Worm (Caenorhabditis elegans): Measurements from ENCODE around the gene mob-2.
A peak's percentile ranks its signal among the peaks of the same experiment; 100 is the strongest.

Gene mob-2

DNA sequence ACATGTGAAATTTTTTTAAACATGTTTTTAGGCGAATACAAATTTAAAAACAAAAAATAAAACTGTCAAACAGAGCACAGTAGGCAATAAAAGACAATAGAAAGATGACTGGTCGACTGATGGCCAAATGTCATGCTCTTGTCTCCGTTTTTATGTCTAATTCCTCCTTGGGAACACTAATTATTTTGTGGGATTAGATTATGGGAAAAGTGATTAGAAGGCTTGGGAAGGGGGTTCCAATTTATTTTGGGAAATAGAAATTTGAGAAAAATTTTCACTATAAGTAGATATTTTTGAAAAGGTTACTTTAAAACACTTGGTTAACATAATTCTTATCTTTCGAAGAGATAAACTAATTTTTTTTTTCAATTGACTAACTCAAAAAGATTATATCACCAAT is 929 bp upstream of the mob-2 start:
- TF ChIP-seq mab-5 (tag; optimal IDR thresholded peaks at IDR 0.05) (no peak), ces-1 (GFP tag; optimal IDR thresholded peaks at IDR 0.05) (peak; percentile 93), pha-4 (tag; optimal IDR thresholded peaks at IDR 0.05) (no peak)

DNA sequence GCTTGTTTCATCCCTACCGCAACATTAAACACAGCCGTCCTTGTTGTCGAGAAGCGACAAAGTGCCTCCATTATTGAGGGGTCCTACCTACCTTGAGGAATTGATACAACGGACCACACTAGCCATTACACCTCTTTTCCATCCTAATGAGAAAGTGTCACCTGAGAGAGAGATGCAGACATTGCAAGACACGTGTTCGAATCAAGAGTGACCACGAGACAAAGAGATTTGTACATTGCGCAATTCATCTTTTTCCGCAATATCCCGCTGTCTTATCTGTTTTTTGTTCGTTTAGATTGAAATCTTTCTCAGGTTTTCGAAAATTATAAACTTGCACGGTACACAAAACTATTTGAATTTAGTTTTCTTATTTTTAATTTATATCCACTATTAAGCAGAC is 742 bp downstream of the mob-2 start:
- TF ChIP-seq ceh-43 (GFP tag; optimal IDR thresholded peaks at IDR 0.05) (no peak), mep-1 (tag; optimal IDR thresholded peaks at IDR 0.05) (no peak), snpc-4 (tag; optimal IDR thresholded peaks at IDR 0.05) (no peak), nhr-2 (tag; optimal IDR thresholded peaks at IDR 0.05) (peak; percentile 88), ham-2 (GFP tag; optimal IDR thresholded peaks at IDR 0.05) (peak; percentile 33), flh-1 (GFP tag; optimal IDR thresholded peaks at IDR 0.05) (no peak), nhr-12 (tag; optimal IDR thresholded peaks at IDR 0.05) (no peak), zip-8 (tag; optimal IDR thresholded peaks at IDR 0.05) (peak; percentile 72), tbx-8 (GFP tag; optimal IDR thresholded peaks at IDR 0.05) (no peak), cnd-1 (tag; optimal IDR thresholded peaks at IDR 0.05) (no peak), pha-4 (tag; optimal IDR thresholded peaks at IDR 0.05) (no peak), nhr-76 (tag; optimal IDR thresholded peaks at IDR 0.05) (no peak), lsy-2 (tag; optimal IDR thresholded peaks at IDR 0.05) (peak; percentile 2), ztf-11 (tag; optimal IDR thresholded peaks at IDR 0.05) (no peak), sem-2 (GFP tag; optimal IDR thresholded peaks at IDR 0.05) (no peak), elt-1 (tag; optimal IDR thresholded peaks at IDR 0.05; ENCODE audit: borderline replicate concordance, insufficient read depth) (peak; percentile 94), mls-2 (tag; optimal IDR thresholded peaks at IDR 0.05) (peak; percentile 27), hlh-1 (tag; optimal IDR thresholded peaks at IDR 0.05) (peak; percentile 97), unc-120 (tag; optimal IDR thresholded peaks at IDR 0.05; ENCODE audit: poor library complexity, severe bottlenecking) (peak; percentile 70), unc-62 (GFP tag; optimal IDR thresholded peaks at IDR 0.05) (peak; percentile 84), elt-3 (tag; optimal IDR thresholded peaks at IDR 0.05) (no peak), ceh-83 (GFP tag; optimal IDR thresholded peaks at IDR 0.05) (no peak), lin-13 (tag; optimal IDR thresholded peaks at IDR 0.05) (no peak), ces-1 (GFP tag; optimal IDR thresholded peaks at IDR 0.05) (peak; percentile 23), blmp-1 (tag; optimal IDR thresholded peaks at IDR 0.05) (no peak), nhr-237 (tag; optimal IDR thresholded peaks at IDR 0.05) (no peak), mab-5 (tag; optimal IDR thresholded peaks at IDR 0.05) (no peak), M03D4.4 (tag; optimal IDR thresholded peaks at IDR 0.05) (no peak), drap-1 (GFP tag; optimal IDR thresholded peaks at IDR 0.05) (no peak), bed-3 (GFP tag; optimal IDR thresholded peaks at IDR 0.05) (no peak), ceh-39 (tag; optimal IDR thresholded peaks at IDR 0.05) (no peak), sptf-1 (tag; optimal IDR thresholded peaks at IDR 0.05) (no peak), lin-32 (GFP tag; optimal IDR thresholded peaks at IDR 0.05) (no peak), nhr-28 (tag; optimal IDR thresholded peaks at IDR 0.05) (no peak), unc-39 (tag; optimal IDR thresholded peaks at IDR 0.05) (no peak)

DNA sequence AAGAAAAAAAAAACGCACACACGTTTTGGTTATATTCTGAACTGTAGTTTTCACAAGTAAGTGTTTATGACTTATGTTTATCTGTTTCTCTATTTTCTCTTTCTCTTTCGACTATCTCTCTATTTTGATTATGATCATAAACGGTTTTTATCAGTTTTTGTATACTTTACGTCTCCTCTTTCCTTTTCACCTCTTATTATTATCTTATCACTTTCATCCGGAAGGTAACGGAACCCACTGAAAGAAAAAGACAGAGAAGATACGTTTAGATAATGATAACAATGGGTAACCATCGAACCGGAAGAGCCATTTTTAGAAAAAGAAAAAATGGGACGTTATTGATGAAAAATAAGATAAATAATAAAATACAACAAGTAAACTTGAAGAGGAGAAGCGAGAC is 4.2 kb downstream of the mob-2 start:
- TF ChIP-seq drap-1 (GFP tag; optimal IDR thresholded peaks at IDR 0.05) (no peak), elt-3 (tag; optimal IDR thresholded peaks at IDR 0.05) (peak; percentile 57), tbx-8 (GFP tag; optimal IDR thresholded peaks at IDR 0.05) (no peak), nhr-2 (tag; optimal IDR thresholded peaks at IDR 0.05) (no peak), lin-13 (tag; optimal IDR thresholded peaks at IDR 0.05) (no peak), blmp-1 (tag; optimal IDR thresholded peaks at IDR 0.05) (peak; percentile 17)

DNA sequence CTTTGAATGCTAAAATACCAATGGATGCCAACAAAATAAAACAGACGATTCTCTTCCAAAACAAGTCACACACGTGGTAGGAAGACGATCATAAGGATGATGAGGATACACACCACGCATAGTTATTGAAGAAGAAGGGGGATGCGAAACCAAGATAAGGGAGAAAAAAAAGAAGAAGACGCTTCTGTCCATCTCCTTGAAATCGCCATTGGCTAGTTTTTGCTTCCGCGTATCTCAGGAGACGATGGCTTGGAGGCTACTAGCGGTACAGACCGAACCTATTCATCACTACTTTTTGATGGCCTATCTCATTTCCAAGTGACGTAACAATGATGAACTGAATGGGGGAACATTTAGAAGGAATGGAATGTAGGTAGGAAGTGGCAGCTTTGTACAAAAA is 5.6 kb downstream of the mob-2 start:
- TF ChIP-seq ham-2 (GFP tag; optimal IDR thresholded peaks at IDR 0.05) (peak; percentile 49), lsy-2 (tag; optimal IDR thresholded peaks at IDR 0.05) (no peak), elt-1 (tag; optimal IDR thresholded peaks at IDR 0.05; ENCODE audit: borderline replicate concordance, insufficient read depth) (peak; percentile 5), zip-8 (tag; optimal IDR thresholded peaks at IDR 0.05) (peak; percentile 2)

DNA sequence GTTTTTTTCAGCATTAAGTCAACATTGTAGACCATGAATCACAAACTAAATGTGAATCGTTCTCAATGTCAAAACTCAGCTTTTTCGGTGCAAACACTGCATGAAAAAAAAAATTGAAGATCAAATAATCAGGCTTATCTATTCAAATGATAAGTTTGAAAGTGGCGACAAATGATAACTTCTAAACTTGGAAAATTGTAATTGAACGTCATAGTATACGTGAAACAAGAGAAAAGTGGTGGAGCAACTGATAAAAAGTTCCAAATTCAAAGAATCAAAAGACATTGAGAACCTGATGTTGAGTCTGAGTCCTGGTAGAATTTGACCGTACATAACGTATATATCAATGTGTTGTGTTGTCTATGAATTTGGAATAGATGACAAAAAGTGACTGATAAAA is 6.7 kb downstream of the mob-2 start:
- TF ChIP-seq ceh-39 (tag; optimal IDR thresholded peaks at IDR 0.05) (no peak), drap-1 (GFP tag; optimal IDR thresholded peaks at IDR 0.05) (no peak), ceh-83 (GFP tag; optimal IDR thresholded peaks at IDR 0.05) (no peak), mep-1 (tag; optimal IDR thresholded peaks at IDR 0.05) (no peak), unc-120 (tag; optimal IDR thresholded peaks at IDR 0.05; ENCODE audit: poor library complexity, severe bottlenecking) (no peak), bed-3 (GFP tag; optimal IDR thresholded peaks at IDR 0.05) (no peak), unc-39 (tag; optimal IDR thresholded peaks at IDR 0.05) (no peak), nhr-28 (tag; optimal IDR thresholded peaks at IDR 0.05) (no peak), lin-32 (GFP tag; optimal IDR thresholded peaks at IDR 0.05) (no peak), nhr-237 (tag; optimal IDR thresholded peaks at IDR 0.05) (no peak), ham-2 (GFP tag; optimal IDR thresholded peaks at IDR 0.05) (no peak), mab-5 (tag; optimal IDR thresholded peaks at IDR 0.05) (no peak), zip-8 (tag; optimal IDR thresholded peaks at IDR 0.05) (no peak), M03D4.4 (tag; optimal IDR thresholded peaks at IDR 0.05) (no peak), lin-13 (tag; optimal IDR thresholded peaks at IDR 0.05) (no peak), tbx-8 (GFP tag; optimal IDR thresholded peaks at IDR 0.05) (no peak), ceh-43 (GFP tag; optimal IDR thresholded peaks at IDR 0.05) (no peak)

Measured in whole organism, mixed stage, embryonic.